Worm (Caenorhabditis elegans) whole organism, L1 larva: Measurements from ENCODE around the gene F45E1.5.
A peak's percentile ranks its signal among the peaks of the same experiment; 100 is the strongest.

Experiments
- C04F5.9 ChIP-seq: sonication (generic microtip); optimal IDR thresholded peaks from 2 replicates; lab custom pipeline; 2016; ENCODE audit warnings: missing genetic modification characterization, missing compliant biosample characterization
- C16A3.4 ChIP-seq: fragments of 150-350 bp; optimal IDR thresholded peaks from 2 replicates; lab custom pipeline; 2014; ENCODE audit warnings: missing biosample characterization, missing genetic modification characterization
- C34B4.2 ChIP-seq: sonication (generic microtip); optimal IDR thresholded peaks from 2 replicates; lab custom pipeline; 2017; ENCODE audit warnings: mild to moderate bottlenecking, missing genetic modification characterization, missing compliant biosample characterization
- F16B12.6 ChIP-seq: fragments of 150-350 bp; optimal IDR thresholded peaks from 2 replicates; lab custom pipeline; 2014; ENCODE audit warnings: missing biosample characterization, missing genetic modification characterization
- Y116A8C.19 ChIP-seq: sonication (generic microtip); optimal IDR thresholded peaks from 2 replicates; lab custom pipeline; 2016; ENCODE audit warnings: missing compliant biosample characterization, missing genetic modification characterization, borderline replicate concordance
- alr-1 ChIP-seq: fragments of 200-800 bp; sonication (Bioruptor generic); optimal IDR thresholded peaks from 2 replicates; lab custom pipeline; 2018; ENCODE audit warnings: borderline replicate concordance, mild to moderate bottlenecking, missing genetic modification characterization, missing compliant biosample characterization
- aly-2 ChIP-seq: fragments of 150-350 bp; optimal IDR thresholded peaks from 2 replicates; lab custom pipeline; 2014; ENCODE audit warnings: missing biosample characterization, missing genetic modification characterization
- blmp-1 ChIP-seq: fragments of 150-350 bp; optimal IDR thresholded peaks from 2 replicates; lab custom pipeline; 2014; ENCODE audit warnings: missing biosample characterization, missing genetic modification characterization
- ceh-63 ChIP-seq: fragments of 200-800 bp; sonication (Bioruptor generic); optimal IDR thresholded peaks from 2 replicates; lab custom pipeline; 2018; ENCODE audit warnings: mild to moderate bottlenecking, missing genetic modification characterization, missing compliant biosample characterization
- ceh-8 ChIP-seq: fragments of 200-800 bp; sonication (Bioruptor generic); optimal IDR thresholded peaks from 2 replicates; lab custom pipeline; 2018; ENCODE audit warnings: mild to moderate bottlenecking, missing genetic modification characterization, moderate library complexity, missing compliant biosample characterization
- ceh-82 ChIP-seq, 3 experiments: fragments of 150-350 bp in 1 of 3; sonication (generic microtip) in 2 of 3; optimal IDR thresholded peaks; 2 replicates each; lab custom pipeline; 2014 to 2017; ENCODE audit warnings: missing biosample characterization in 3 of 3, missing genetic modification characterization in 3 of 3
- ceh-88 ChIP-seq: fragments of 200-800 bp; sonication (Bioruptor generic); IDR thresholded peaks from 2 replicates; pipeline ENCODE4 v1.3.6; 2022; ENCODE audit warnings: missing genetic modification characterization, missing compliant biosample characterization
- ces-1 ChIP-seq: fragments of 150-350 bp; optimal IDR thresholded peaks from 2 replicates; lab custom pipeline; 2014; ENCODE audit warnings: missing biosample characterization, missing genetic modification reagents, missing genetic modification characterization
- efl-1 ChIP-seq, 4 experiments: fragments of 150-350 bp; optimal IDR thresholded peaks in 3 of 4; peaks in 1 of 4; 1 replicate in 1 of 4; 2 replicates in 3 of 4; lab custom pipeline; 2014; ENCODE audit warnings: missing biosample characterization in 2 of 4, missing genetic modification characterization in 2 of 4, missing genetic modification reagents in 2 of 4
- egl-13 ChIP-seq: sonication (generic microtip); optimal IDR thresholded peaks from 2 replicates; lab custom pipeline; 2016; ENCODE audit warnings: missing genotype, missing genetic modification reagents, missing genetic modification characterization, missing compliant biosample characterization
- egl-27 ChIP-seq, 2 experiments: fragments of 150-350 bp in 1 of 2; sonication (generic microtip); optimal IDR thresholded peaks; 3 replicates each; lab custom pipeline; 2017 to 2018; ENCODE audit warnings: missing biosample characterization in 2 of 2, missing genetic modification characterization in 2 of 2, missing genetic modification reagents in 2 of 2
- elt-2 ChIP-seq: sonication (generic microtip); optimal IDR thresholded peaks from 2 replicates; lab custom pipeline; 2016; ENCODE audit warnings: missing genetic modification characterization, mild to moderate bottlenecking, inconsistent platforms, missing compliant biosample characterization, missing genetic modification reagents
- elt-3 ChIP-seq, 6 experiments: fragments of 150-350 bp in 1 of 6; sonication (generic microtip); optimal IDR thresholded peaks; 2 replicates each; lab custom pipeline; 2017 to 2018; ENCODE audit warnings: missing biosample characterization in 6 of 6, missing genetic modification characterization in 6 of 6, inconsistent platforms in 1 of 6
- fkh-4 ChIP-seq: sonication (generic microtip); optimal IDR thresholded peaks from 2 replicates; lab custom pipeline; 2016; ENCODE audit warnings: missing compliant biosample characterization, missing genetic modification characterization, borderline replicate concordance
- fos-1 ChIP-seq: fragments of 150-350 bp; optimal IDR thresholded peaks from 2 replicates; lab custom pipeline; 2014; ENCODE audit warnings: missing biosample characterization, missing genetic modification characterization
- grh-1 ChIP-seq: fragments of 200-800 bp; sonication (Bioruptor generic); IDR thresholded peaks from 2 replicates; pipeline ENCODE4 v1.3.6; 2022; ENCODE audit warnings: missing genetic modification reagents, missing genetic modification characterization, missing compliant biosample characterization
- irx-1 ChIP-seq: sonication (generic microtip); optimal IDR thresholded peaks from 2 replicates; lab custom pipeline; 2016; ENCODE audit warnings: missing genetic modification characterization, missing compliant biosample characterization
- lin-14 ChIP-seq: fragments of 200-800 bp; sonication (Bioruptor generic); optimal IDR thresholded peaks from 2 replicates; lab custom pipeline; 2018; ENCODE audit warnings: mild to moderate bottlenecking, missing genetic modification characterization, moderate library complexity, missing compliant biosample characterization
- lin-35 ChIP-seq, 2 experiments: fragments of 150-350 bp; optimal IDR thresholded peaks; 2 replicates each; lab custom pipeline; 2014; ENCODE audit warnings: missing biosample characterization in 2 of 2, missing genetic modification characterization in 2 of 2, missing genetic modification reagents in 2 of 2
- lin-39 ChIP-seq: fragments of 150-350 bp; optimal IDR thresholded peaks from 2 replicates; lab custom pipeline; 2014; ENCODE audit warnings: missing biosample characterization, missing genetic modification reagents, missing genetic modification characterization
- lsy-2 ChIP-seq, 2 experiments: fragments of 150-350 bp; optimal IDR thresholded peaks; 2 replicates each; lab custom pipeline; 2014; ENCODE audit warnings: missing biosample characterization in 2 of 2, missing genetic modification characterization in 2 of 2
- mdl-1 ChIP-seq, 2 experiments: fragments of 150-350 bp; optimal IDR thresholded peaks; 2 replicates each; lab custom pipeline; 2014 to 2017; ENCODE audit warnings: missing biosample characterization in 2 of 2, missing genetic modification characterization in 2 of 2, inconsistent platforms in 1 of 2
- mep-1 ChIP-seq: fragments of 150-350 bp; optimal IDR thresholded peaks from 2 replicates; lab custom pipeline; 2014; ENCODE audit warnings: missing biosample characterization, missing genetic modification characterization
- nhr-20 ChIP-seq: sonication (generic microtip); optimal IDR thresholded peaks from 2 replicates; lab custom pipeline; 2016; ENCODE audit warnings: mild to moderate bottlenecking, missing genetic modification characterization, missing compliant biosample characterization
- nhr-237 ChIP-seq: fragments of 150-350 bp; optimal IDR thresholded peaks from 2 replicates; lab custom pipeline; 2014; ENCODE audit warnings: missing biosample characterization, missing genetic modification characterization
- nhr-28 ChIP-seq: fragments of 150-350 bp; optimal IDR thresholded peaks from 2 replicates; lab custom pipeline; 2014; ENCODE audit warnings: missing biosample characterization, missing genetic modification characterization
- nhr-71 ChIP-seq: sonication (generic microtip); optimal IDR thresholded peaks from 2 replicates; lab custom pipeline; 2016; ENCODE audit warnings: mild to moderate bottlenecking, missing genetic modification characterization, moderate library complexity, missing compliant biosample characterization
- nhr-77 ChIP-seq: fragments of 150-350 bp; optimal IDR thresholded peaks from 2 replicates; lab custom pipeline; 2014; ENCODE audit warnings: missing biosample characterization, missing genetic modification characterization
- nhr-85 ChIP-seq: sonication (generic microtip); peaks from one replicate; lab custom pipeline; 2016; ENCODE audit warnings: missing genetic modification characterization, inconsistent platforms, missing compliant biosample characterization
- nhr-90 ChIP-seq: sonication (generic microtip); optimal IDR thresholded peaks from 2 replicates; lab custom pipeline; 2016; ENCODE audit warnings: mild to moderate bottlenecking, missing genetic modification characterization, missing compliant biosample characterization; ENCODE audit not compliant: poor library complexity
- pag-3 ChIP-seq: sonication (generic microtip); optimal IDR thresholded peaks from 2 replicates; lab custom pipeline; 2017; ENCODE audit warnings: missing genetic modification characterization, mild to moderate bottlenecking, missing compliant biosample characterization, antibody characterized with exemption, borderline replicate concordance; ENCODE audit not compliant: insufficient read depth
- pax-3 ChIP-seq: fragments of 200-800 bp; sonication (Bioruptor generic); optimal IDR thresholded peaks from 2 replicates; lab custom pipeline; 2018; ENCODE audit warnings: mild to moderate bottlenecking, missing genetic modification characterization, moderate library complexity, missing compliant biosample characterization
- rnt-1 ChIP-seq: sonication (generic microtip); optimal IDR thresholded peaks from 2 replicates; lab custom pipeline; 2016; ENCODE audit warnings: mild to moderate bottlenecking, missing genetic modification characterization, moderate library complexity, missing compliant biosample characterization
- skn-1 ChIP-seq: fragments of 150-350 bp; optimal IDR thresholded peaks from 2 replicates; lab custom pipeline; 2014; ENCODE audit warnings: missing biosample characterization, missing genetic modification characterization
- snpc-4 ChIP-seq: fragments of 150-350 bp; optimal IDR thresholded peaks from 2 replicates; lab custom pipeline; 2014; ENCODE audit warnings: missing biosample characterization, missing genetic modification characterization
- snu-23 ChIP-seq: sonication (generic microtip); optimal IDR thresholded peaks from 2 replicates; lab custom pipeline; 2016; ENCODE audit warnings: missing genetic modification characterization, missing compliant biosample characterization
- tbx-2 ChIP-seq: sonication (generic microtip); optimal IDR thresholded peaks from 2 replicates; lab custom pipeline; 2016; ENCODE audit warnings: missing genetic modification characterization, missing compliant biosample characterization
- unc-130 ChIP-seq: fragments of 150-350 bp; optimal IDR thresholded peaks from 2 replicates; lab custom pipeline; 2017; ENCODE audit warnings: missing biosample characterization, missing genetic modification characterization, inconsistent platforms
- unc-98 ChIP-seq: fragments of 200-800 bp; sonication (Bioruptor generic); IDR thresholded peaks from 2 replicates; pipeline ENCODE4 v1.3.6; 2022; ENCODE audit warnings: missing genetic modification characterization, missing compliant biosample characterization
- vab-15 ChIP-seq: sonication (generic microtip); optimal IDR thresholded peaks from 2 replicates; lab custom pipeline; 2017; ENCODE audit warnings: missing genotype, mild to moderate bottlenecking, missing genetic modification characterization, missing compliant biosample characterization
- xbp-1 ChIP-seq: sonication (generic microtip); optimal IDR thresholded peaks from 2 replicates; lab custom pipeline; 2016; ENCODE audit warnings: missing genetic modification characterization, missing compliant biosample characterization
- ztf-11 ChIP-seq, 2 experiments: sonication (generic microtip); optimal IDR thresholded peaks; 2 replicates each; lab custom pipeline; 2016 to 2017; ENCODE audit warnings: missing genetic modification characterization in 2 of 2, missing biosample characterization in 1 of 2, missing compliant biosample characterization in 1 of 2
- ztf-4 ChIP-seq: fragments of 150-350 bp; optimal IDR thresholded peaks from 2 replicates; lab custom pipeline; 2014; ENCODE audit warnings: missing biosample characterization, missing genetic modification characterization

Gene F45E1.5

DNA sequence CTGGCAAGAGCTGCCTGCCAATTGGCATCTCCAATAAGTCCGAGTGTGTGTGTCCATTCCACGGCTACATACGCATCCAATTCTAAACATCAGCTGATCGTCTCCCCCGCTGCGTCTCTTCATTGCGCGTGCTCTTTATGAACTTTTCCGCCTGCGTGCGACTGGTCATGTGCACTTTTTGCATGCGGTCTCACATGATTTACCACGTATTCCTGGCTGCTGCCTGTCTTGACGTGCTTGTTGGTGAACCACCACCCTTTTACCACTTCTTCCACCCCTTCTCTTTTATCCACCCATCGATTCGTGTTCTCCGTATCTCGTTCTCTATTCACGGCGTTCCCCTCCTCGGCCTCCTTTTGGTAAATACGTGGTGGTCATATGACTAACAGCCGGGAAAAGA, 24.9 kb upstream of the F45E1.5 start (continued):
- TF ChIP-seq elt-2 (peak; percentile 69), C16A3.4 (tag; lab: Kevin White, UChicago) (peak; percentile 56), nhr-28 (tag; lab: Kevin White, UChicago) (no peak), ceh-63 (GFP tag; lab: Kevin White, UChicago) (no peak), lin-39 (peak; percentile 64), ces-1 (GFP tag; lab: Kevin White, UChicago) (no peak), ztf-11 (tag; optimal IDR thresholded peaks at IDR 0.05; lab: Kevin White, UChicago) (peak in 1 of 2 experiments; percentile 91), egl-13 (tag; lab: Kevin White, UChicago) (peak; percentile 92), ceh-88 (GFP tag; lab: Robert Waterston, UW) (peak; percentile 68), fkh-4 (tag; lab: Kevin White, UChicago) (peak; percentile 41), Y116A8C.19 (tag; lab: Kevin White, UChicago) (no peak), ztf-4 (tag; lab: Kevin White, UChicago) (peak; percentile 81), nhr-85 (tag; lab: Kevin White, UChicago) (peak; percentile 93), unc-98 (GFP tag; lab: Robert Waterston, UW) (no peak), xbp-1 (tag; lab: Kevin White, UChicago) (peak; percentile 88), nhr-90 (tag; lab: Kevin White, UChicago) (peak; percentile 75), snu-23 (GFP tag; lab: Kevin White, UChicago) (peak; percentile 94), fos-1 (tag; lab: Kevin White, UChicago) (peak; percentile 48), ceh-8 (peak; percentile 72), nhr-77 (tag; lab: Kevin White, UChicago) (no peak), snpc-4 (tag; lab: Kevin White, UChicago) (peak; percentile 71), nhr-71 (peak; percentile 97), ceh-82 (tag; optimal IDR thresholded peaks at IDR 0.05; lab: Kevin White, UChicago) (peak; percentile 44 to 80 (median 75)), C34B4.2 (tag; lab: Kevin White, UChicago) (no peak), pax-3 (tag; lab: Kevin White, UChicago) (peak; percentile 91), lin-14 (GFP tag; lab: Kevin White, UChicago) (peak; percentile 98), vab-15 (peak; percentile 90), skn-1 (peak; percentile 71), tbx-2 (peak; percentile 95), F16B12.6 (peak; percentile 9), unc-130 (tag; lab: Kevin White, UChicago) (peak; percentile 61), pag-3 (peak; percentile 90), aly-2 (no peak), elt-3 (tag; optimal IDR thresholded peaks at IDR 0.05; lab: Kevin White, UChicago) (peak in 1 of 6 experiments; percentile 55), irx-1 (tag; lab: Kevin White, UChicago) (peak; percentile 81), C04F5.9 (peak; percentile 44), nhr-237 (tag; lab: Kevin White, UChicago) (no peak), alr-1 (tag; lab: Kevin White, UChicago) (no peak), efl-1 (optimal IDR thresholded peaks at IDR 0.05; lab: Kevin White, UChicago) (peak; percentile 66 to 83), efl-1 (GFP tag; optimal IDR thresholded peaks at IDR 0.05 in 1 of 2; lab: Kevin White, UChicago) (peak; percentile 66 to 94), rnt-1 (peak; percentile 86)

DNA sequence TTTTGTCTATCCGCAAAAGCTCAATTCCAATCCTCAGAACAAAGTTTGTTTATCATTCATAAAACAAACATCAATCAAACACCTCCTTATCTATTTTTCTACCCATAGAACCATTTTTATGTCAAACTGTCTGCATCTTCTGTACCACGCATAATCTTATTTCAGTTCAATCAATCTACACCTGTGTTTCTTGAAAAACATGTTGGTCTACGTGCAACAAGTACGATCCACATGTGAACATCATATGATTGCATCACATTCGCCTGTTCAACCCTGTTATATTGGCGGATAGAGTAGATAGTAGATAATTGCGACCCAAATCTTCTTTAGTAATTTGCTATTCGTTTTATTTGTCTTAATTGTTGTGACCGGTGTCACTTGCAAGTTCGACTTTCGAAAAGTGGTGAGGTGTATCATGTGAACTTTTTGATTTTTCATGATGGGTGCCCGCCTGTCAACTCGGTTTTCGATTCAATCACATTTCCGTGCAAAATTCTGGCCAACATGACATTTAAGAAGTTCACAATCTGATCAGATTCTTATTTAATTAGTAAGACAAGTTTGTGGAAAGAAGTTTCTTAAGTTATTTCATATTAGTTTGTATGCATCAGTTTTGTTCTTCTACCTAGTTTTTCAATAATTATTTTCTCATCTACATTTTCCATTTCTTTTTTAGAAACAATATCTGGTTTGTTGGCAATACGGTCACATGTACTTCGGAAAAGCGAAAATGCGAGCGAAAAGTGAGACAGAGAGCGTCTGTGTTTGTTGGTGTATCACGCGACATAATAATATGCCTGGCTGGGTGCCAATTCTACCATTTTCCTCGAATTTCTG, 24.1 kb upstream of the F45E1.5 start:
- peak; percentile 39 for TF ChIP-seq nhr-20 (tag; lab: Kevin White, UChicago)
- peak; percentile 42 for TF ChIP-seq ztf-4 (tag; lab: Kevin White, UChicago)
- TF ChIP-seq mdl-1 (tag; optimal IDR thresholded peaks at IDR 0.05; lab: Kevin White, UChicago): peak in 1 of 2 experiments; percentile 43
- peak; percentile 60 for TF ChIP-seq nhr-90 (tag; lab: Kevin White, UChicago)
- no peak for TF ChIP-seq fos-1 (tag; lab: Kevin White, UChicago)
- peak; percentile 98 for TF ChIP-seq blmp-1 (tag; lab: Kevin White, UChicago)
- no peak for TF ChIP-seq egl-27 (tag; optimal IDR thresholded peaks at IDR 0.05; lab: Kevin White, UChicago)
- TF ChIP-seq unc-130 (tag; lab: Kevin White, UChicago): peak; percentile 62
- peak; percentile 30 for TF ChIP-seq C04F5.9
- no peak for TF ChIP-seq nhr-77 (tag; lab: Kevin White, UChicago)
- 0 out of 2 replicates have a peak, but pooled peaks have one; percentile 16 for TF ChIP-seq grh-1
- peak; percentile 8 for TF ChIP-seq rnt-1
- peak; percentile 53 for TF ChIP-seq snu-23 (GFP tag; lab: Kevin White, UChicago)
- peak; percentile 89 for TF ChIP-seq nhr-85 (tag; lab: Kevin White, UChicago)
- TF ChIP-seq lin-35 (GFP tag; optimal IDR thresholded peaks at IDR 0.05; lab: Kevin White, UChicago): peak in 1 of 2 experiments; percentile 51
- no peak for TF ChIP-seq mep-1
- no peak for TF ChIP-seq efl-1 (optimal IDR thresholded peaks at IDR 0.05; lab: Kevin White, UChicago)
- peak in 1 of 2 experiments; percentile 75 for TF ChIP-seq efl-1 (GFP tag; optimal IDR thresholded peaks at IDR 0.05 in 1 of 2; lab: Kevin White, UChicago)
- TF ChIP-seq lsy-2 (tag; optimal IDR thresholded peaks at IDR 0.05; lab: Kevin White, UChicago): peak in 1 of 2 experiments; percentile 26
